Worm (Caenorhabditis elegans) whole organism, mixed stage, embryonic: ENCODE measurements around the gene F19F10.1.

Source experiments
- M03D4.4 ChIP-seq: sonication (generic microtip); optimal IDR thresholded peaks from 2 replicates; lab custom pipeline; 2017; ENCODE audit warnings: mild to moderate bottlenecking, missing genetic modification characterization, missing compliant biosample characterization
- blmp-1 ChIP-seq: fragments of 150-350 bp; optimal IDR thresholded peaks from 2 replicates; lab custom pipeline; 2014; ENCODE audit warnings: missing biosample characterization, missing genetic modification characterization
- ceh-39 ChIP-seq: fragments of 150-350 bp; optimal IDR thresholded peaks from 2 replicates; lab custom pipeline; 2014; ENCODE audit warnings: missing biosample characterization, missing genetic modification characterization
- ceh-43 ChIP-seq: fragments of 200-800 bp; sonication (Bioruptor generic); optimal IDR thresholded peaks from 2 replicates; lab custom pipeline; 2018; ENCODE audit warnings: mild to moderate bottlenecking, missing genetic modification characterization, moderate library complexity, missing compliant biosample characterization
- ceh-83 ChIP-seq: fragments of 200-800 bp; sonication (Bioruptor generic); optimal IDR thresholded peaks from 2 replicates; lab custom pipeline; 2018; ENCODE audit warnings: mild to moderate bottlenecking, missing genetic modification characterization, missing compliant biosample characterization
- ces-1 ChIP-seq: fragments of 150-350 bp; optimal IDR thresholded peaks from 2 replicates; lab custom pipeline; 2014; ENCODE audit warnings: missing biosample characterization, missing genetic modification reagents, missing genetic modification characterization
- cnd-1 ChIP-seq: fragments of 200-800 bp; sonication (Bioruptor generic); optimal IDR thresholded peaks from 2 replicates; lab custom pipeline; 2018; ENCODE audit warnings: mild to moderate bottlenecking, missing genetic modification characterization, missing compliant biosample characterization
- drap-1 ChIP-seq: fragments of 200-800 bp; sonication (Bioruptor generic); optimal IDR thresholded peaks from 3 replicates; lab custom pipeline; 2018; ENCODE audit warnings: mild to moderate bottlenecking, missing genetic modification characterization, missing compliant biosample characterization
- elt-1 ChIP-seq: sonication (generic microtip); optimal IDR thresholded peaks from 2 replicates; lab custom pipeline; 2017; ENCODE audit warnings: missing genetic modification characterization, mild to moderate bottlenecking, missing compliant biosample characterization, antibody characterized with exemption, moderate library complexity, borderline replicate concordance; ENCODE audit not compliant: insufficient read depth
- elt-3 ChIP-seq: fragments of 150-350 bp; optimal IDR thresholded peaks from 2 replicates; lab custom pipeline; 2014; ENCODE audit warnings: missing biosample characterization, missing genetic modification characterization
- flh-1 ChIP-seq: fragments of 200-800 bp; sonication (Bioruptor generic); optimal IDR thresholded peaks from 2 replicates; lab custom pipeline; 2018; ENCODE audit warnings: mild to moderate bottlenecking, missing genetic modification characterization, moderate library complexity, missing compliant biosample characterization
- ham-2 ChIP-seq: fragments of 200-800 bp; sonication (Bioruptor generic); optimal IDR thresholded peaks from 2 replicates; lab custom pipeline; 2018; ENCODE audit warnings: mild to moderate bottlenecking, missing genetic modification characterization, missing compliant biosample characterization
- hlh-1 ChIP-seq: fragments of 150-350 bp; optimal IDR thresholded peaks from 2 replicates; lab custom pipeline; 2014; ENCODE audit warnings: missing biosample characterization, missing genetic modification reagents, missing genetic modification characterization
- lin-13 ChIP-seq: fragments of 150-350 bp; optimal IDR thresholded peaks from 2 replicates; lab custom pipeline; 2014; ENCODE audit warnings: missing biosample characterization, missing genetic modification characterization
- lin-32 ChIP-seq: fragments of 200-800 bp; sonication (Bioruptor generic); optimal IDR thresholded peaks from 2 replicates; lab custom pipeline; 2018; ENCODE audit warnings: mild to moderate bottlenecking, missing genetic modification characterization, missing compliant biosample characterization
- lsy-2 ChIP-seq: fragments of 150-350 bp; optimal IDR thresholded peaks from 2 replicates; lab custom pipeline; 2014; ENCODE audit warnings: missing biosample characterization, missing genetic modification characterization
- mab-5 ChIP-seq: fragments of 150-350 bp; optimal IDR thresholded peaks from 2 replicates; lab custom pipeline; 2014; ENCODE audit warnings: missing biosample characterization, missing genetic modification characterization
- mep-1 ChIP-seq: fragments of 150-350 bp; optimal IDR thresholded peaks from 2 replicates; lab custom pipeline; 2017; ENCODE audit warnings: missing biosample characterization, missing genetic modification reagents, missing genetic modification characterization, inconsistent platforms
- mls-2 ChIP-seq: sonication (generic microtip); optimal IDR thresholded peaks from 2 replicates; lab custom pipeline; 2016; ENCODE audit warnings: mild to moderate bottlenecking, missing genetic modification characterization, moderate library complexity, missing compliant biosample characterization
- nhr-12 ChIP-seq: fragments of 150-350 bp; optimal IDR thresholded peaks from 2 replicates; lab custom pipeline; 2014; ENCODE audit warnings: missing biosample characterization, missing genetic modification characterization
- nhr-2 ChIP-seq: fragments of 150-350 bp; optimal IDR thresholded peaks from 2 replicates; lab custom pipeline; 2014; ENCODE audit warnings: missing biosample characterization, missing genetic modification characterization
- nhr-237 ChIP-seq: fragments of 150-350 bp; optimal IDR thresholded peaks from 2 replicates; lab custom pipeline; 2014; ENCODE audit warnings: missing biosample characterization, missing genetic modification characterization
- nhr-28 ChIP-seq: fragments of 150-350 bp; optimal IDR thresholded peaks from 2 replicates; lab custom pipeline; 2014; ENCODE audit warnings: missing biosample characterization, missing genetic modification characterization
- nhr-76 ChIP-seq: sonication (generic microtip); optimal IDR thresholded peaks from 2 replicates; lab custom pipeline; 2017; ENCODE audit warnings: missing biosample characterization, missing genetic modification characterization
- sem-2 ChIP-seq: fragments of 200-800 bp; sonication (Bioruptor generic); optimal IDR thresholded peaks from 2 replicates; lab custom pipeline; 2018; ENCODE audit warnings: mild to moderate bottlenecking, missing genetic modification characterization, missing compliant biosample characterization
- snpc-4 ChIP-seq: fragments of 150-350 bp; optimal IDR thresholded peaks from 2 replicates; lab custom pipeline; 2014; ENCODE audit warnings: missing biosample characterization, missing genetic modification characterization
- tbx-8 ChIP-seq: fragments of 200-800 bp; sonication (Bioruptor generic); optimal IDR thresholded peaks from 2 replicates; lab custom pipeline; 2018; ENCODE audit warnings: mild to moderate bottlenecking, missing genetic modification characterization, moderate library complexity, missing compliant biosample characterization
- unc-120 ChIP-seq: sonication (generic microtip); optimal IDR thresholded peaks from 2 replicates; lab custom pipeline; 2017; ENCODE audit warnings: missing genetic modification characterization, missing compliant biosample characterization; ENCODE audit not compliant: poor library complexity, severe bottlenecking
- unc-39 ChIP-seq: fragments of 150-350 bp; optimal IDR thresholded peaks from 2 replicates; lab custom pipeline; 2014; ENCODE audit warnings: missing biosample characterization, missing genetic modification characterization
- unc-62 ChIP-seq: fragments of 150-350 bp; optimal IDR thresholded peaks from 2 replicates; lab custom pipeline; 2014; ENCODE audit warnings: missing biosample characterization, missing genetic modification reagents, missing genetic modification characterization
- zip-8 ChIP-seq: fragments of 150-350 bp; optimal IDR thresholded peaks from 2 replicates; lab custom pipeline; 2014; ENCODE audit warnings: missing biosample characterization, missing genetic modification characterization

Gene F19F10.1

DNA sequence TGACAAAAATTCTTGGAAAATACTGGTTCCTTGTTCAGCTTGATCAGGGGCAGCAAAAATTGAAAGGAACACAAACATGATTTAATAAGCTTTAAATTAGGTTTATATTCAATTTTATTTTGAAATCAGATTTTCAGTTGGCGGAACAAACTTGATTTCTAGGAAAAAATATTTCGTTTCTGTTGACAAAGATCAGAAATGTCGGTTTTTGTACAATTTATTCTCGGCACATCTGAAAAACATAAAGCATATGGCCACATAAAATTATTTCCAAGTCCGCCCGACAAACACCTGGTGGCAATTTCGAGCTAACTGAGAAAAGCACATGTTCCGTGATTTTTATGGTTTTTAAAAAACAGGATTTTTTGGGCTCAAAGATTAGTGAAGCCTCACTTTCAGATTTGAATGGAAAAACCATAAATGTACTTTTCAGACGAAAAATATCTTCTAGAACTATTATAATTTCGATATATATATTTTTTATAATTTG lies 9.1 kb upstream of the F19F10.1 start, which contains the start of gene ttr-10:
Gene ttr-10 (minus strand): TSS at position 51 of the 490 bp plus-strand sequence.
- no peak for TF ChIP-seq snpc-4
- no peak for TF ChIP-seq unc-39 (tag; lab: Kevin White, UChicago)
- no peak for TF ChIP-seq blmp-1 (tag; lab: Kevin White, UChicago)
- no peak for TF ChIP-seq tbx-8 (GFP tag; lab: Kevin White, UChicago)
- no peak for TF ChIP-seq elt-3 (tag; lab: Kevin White, UChicago)
- TF ChIP-seq drap-1 (GFP tag; lab: Kevin White, UChicago), result no peak
- TF ChIP-seq mls-2 (tag; lab: Kevin White, UChicago), result no peak
- no peak for TF ChIP-seq hlh-1
- no peak for TF ChIP-seq lin-32 (GFP tag; lab: Kevin White, UChicago)
- TF ChIP-seq cnd-1 (tag; lab: Kevin White, UChicago), result no peak
- no peak for TF ChIP-seq ham-2
- TF ChIP-seq nhr-237, result no peak
- no peak for TF ChIP-seq lsy-2 (tag; lab: Kevin White, UChicago)
- no peak for TF ChIP-seq nhr-2 (tag; lab: Kevin White, UChicago)
- TF ChIP-seq mep-1 (tag; lab: Kevin White, UChicago), result no peak
- no peak for TF ChIP-seq flh-1 (GFP tag; lab: Kevin White, UChicago)
- no peak for TF ChIP-seq unc-120 (tag; lab: Kevin White, UChicago)
- no peak for TF ChIP-seq lin-13 (tag; lab: Kevin White, UChicago)
- TF ChIP-seq, all 35 proteins: peak for 0

DNA sequence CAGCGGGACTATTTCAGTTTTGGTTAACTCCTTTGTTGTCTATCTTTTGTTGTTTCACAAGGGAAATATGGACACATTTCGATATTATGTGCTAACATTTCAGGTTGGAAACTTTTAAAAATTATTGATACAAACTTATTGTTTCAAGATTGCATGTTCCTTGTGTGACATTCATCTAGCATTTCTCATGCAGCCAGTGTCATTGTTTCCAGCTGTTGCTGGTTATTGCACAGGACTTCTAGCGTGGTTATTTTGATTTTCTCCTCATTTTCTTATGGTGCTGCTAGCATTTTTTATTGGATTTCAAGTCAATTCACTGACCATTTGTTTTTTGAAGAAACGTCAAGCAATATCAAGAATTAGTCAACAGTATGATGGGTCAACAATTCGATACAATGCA lies 7.2 kb upstream of the F19F10.1 start:
- TF ChIP-seq mls-2 (tag; lab: Kevin White, UChicago) (no peak), flh-1 (GFP tag; lab: Kevin White, UChicago) (no peak), ceh-39 (tag; lab: Kevin White, UChicago) (no peak), unc-120 (tag; lab: Kevin White, UChicago) (no peak), M03D4.4 (tag; lab: Kevin White, UChicago) (no peak), blmp-1 (tag; lab: Kevin White, UChicago) (no peak), sem-2 (GFP tag; lab: Kevin White, UChicago) (no peak), elt-1 (tag; lab: Kevin White, UChicago) (no peak), ceh-43 (no peak), drap-1 (GFP tag; lab: Kevin White, UChicago) (no peak), tbx-8 (GFP tag; lab: Kevin White, UChicago) (no peak), mab-5 (tag; lab: Kevin White, UChicago) (no peak), lin-32 (GFP tag; lab: Kevin White, UChicago) (no peak), ham-2 (no peak), nhr-12 (no peak), unc-39 (tag; lab: Kevin White, UChicago) (no peak), zip-8 (tag; lab: Kevin White, UChicago) (no peak)

DNA sequence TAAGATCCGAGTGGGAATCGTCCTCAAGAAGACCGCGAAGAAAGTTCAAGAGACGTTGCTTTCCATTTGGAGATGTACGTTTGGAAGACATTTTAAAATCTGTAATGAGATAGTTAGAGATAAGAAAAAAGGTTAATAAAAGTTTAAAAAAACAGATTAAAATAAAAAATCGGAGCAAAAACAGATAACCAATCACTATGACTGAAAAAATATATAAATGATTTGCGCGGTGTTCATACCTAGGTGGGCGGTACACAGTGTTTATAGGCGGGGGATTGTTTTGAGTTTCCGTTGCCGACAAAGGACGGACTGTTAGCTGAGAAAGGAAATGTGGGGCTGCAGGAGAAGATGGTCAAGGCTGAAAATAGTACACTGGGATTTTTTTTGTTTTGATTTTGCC lies 4.4 kb upstream of the F19F10.1 start, which contains the start of gene ets-7:
Gene ets-7 (minus strand): TSS at position 101 of the 400 bp plus-strand sequence.
- TF ChIP-seq lin-32 (GFP tag; lab: Kevin White, UChicago), result no peak
- TF ChIP-seq ceh-39 (tag; lab: Kevin White, UChicago), result no peak
- no peak for TF ChIP-seq nhr-237
- TF ChIP-seq ham-2, result no peak
- no peak for TF ChIP-seq ceh-83 (GFP tag; lab: Kevin White, UChicago)

DNA sequence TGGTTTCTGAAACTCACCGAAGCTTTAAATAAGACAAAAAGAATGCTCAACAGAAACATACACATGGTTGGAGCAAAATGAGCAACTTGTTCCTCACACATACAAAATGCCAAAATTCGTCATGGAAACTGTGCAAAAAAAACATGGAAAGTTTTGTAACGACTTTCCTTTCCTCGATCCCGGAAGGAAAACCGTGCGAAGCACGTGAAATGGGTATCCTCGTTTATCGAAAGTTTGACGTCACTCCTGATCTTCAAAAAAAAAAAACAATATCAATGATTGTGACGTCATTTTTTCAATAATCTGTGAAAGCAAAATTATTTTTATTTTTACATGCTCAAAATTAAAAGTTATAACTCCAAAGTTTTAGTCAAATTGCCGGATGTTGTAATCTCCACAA lies 7.2 kb downstream of the F19F10.1 start, which contains the start of gene clec-212:
Gene clec-212 (minus strand): TSS at position 101 of the 400 bp plus-strand sequence.
- TF ChIP-seq mep-1 (tag; lab: Kevin White, UChicago), result no peak
- no peak for TF ChIP-seq ceh-43
- TF ChIP-seq drap-1 (GFP tag; lab: Kevin White, UChicago), result no peak
- TF ChIP-seq zip-8 (tag; lab: Kevin White, UChicago), result peak; percentile 54

DNA sequence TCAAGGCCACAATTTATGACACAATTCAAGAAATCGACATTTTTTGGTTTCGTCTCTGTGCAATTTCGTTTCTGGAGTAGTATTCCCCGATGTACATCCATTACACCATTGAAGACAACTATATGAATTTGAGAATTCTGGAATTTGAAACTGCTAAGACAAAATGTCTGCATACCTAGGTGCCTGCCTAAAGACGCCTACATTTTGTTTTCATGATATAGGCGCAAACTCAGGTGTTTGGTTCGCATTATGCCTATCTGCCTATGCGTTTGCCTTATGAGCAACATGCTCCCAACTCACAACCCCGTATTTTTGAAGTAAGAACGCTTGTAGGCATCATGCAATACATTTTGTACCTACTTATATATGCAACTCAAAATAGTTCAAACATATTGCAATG lies 7.9 kb downstream of the F19F10.1 start, which contains the start of gene F19F10.14:
Gene F19F10.14 (minus strand): TSS at position 101 of the 400 bp plus-strand sequence.
- TF ChIP-seq nhr-237 (no peak), sem-2 (GFP tag; lab: Kevin White, UChicago) (no peak), flh-1 (GFP tag; lab: Kevin White, UChicago) (no peak), ceh-43 (no peak), lin-13 (tag; lab: Kevin White, UChicago) (no peak), snpc-4 (no peak), tbx-8 (GFP tag; lab: Kevin White, UChicago) (no peak), mep-1 (tag; lab: Kevin White, UChicago) (no peak), ham-2 (no peak), lsy-2 (tag; lab: Kevin White, UChicago) (no peak), blmp-1 (tag; lab: Kevin White, UChicago) (no peak), drap-1 (GFP tag; lab: Kevin White, UChicago) (no peak), M03D4.4 (tag; lab: Kevin White, UChicago) (no peak), lin-32 (GFP tag; lab: Kevin White, UChicago) (no peak), unc-62 (no peak), ces-1 (GFP tag; lab: Kevin White, UChicago) (no peak), nhr-76 (no peak), nhr-28 (tag; lab: Kevin White, UChicago) (no peak)
